Worm (Caenorhabditis elegans): ENCODE measurements around the gene T24F1.7.

DNA sequence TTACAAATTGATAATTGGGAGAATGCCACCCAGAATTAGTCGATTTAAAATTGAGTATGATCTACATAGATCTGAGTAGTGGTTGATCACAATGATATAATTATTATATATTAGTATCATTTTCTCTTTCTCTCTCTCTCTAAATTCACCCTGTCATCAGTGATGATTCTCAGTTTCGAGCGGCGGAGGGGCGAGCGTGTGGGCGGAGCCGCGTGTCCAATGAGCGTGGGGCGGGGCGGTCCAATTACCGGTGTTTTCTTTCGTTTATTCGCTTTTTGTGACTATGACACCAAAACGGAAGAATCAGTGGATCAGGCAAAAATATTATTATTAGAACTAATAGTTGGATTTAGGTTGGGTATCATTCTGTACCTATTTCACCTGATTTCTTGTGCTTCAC is 32.4 kb upstream of the T24F1.7 start:
- TF ChIP-seq nhr-25 (tag; optimal IDR thresholded peaks at IDR 0.05; ENCODE audit: borderline replicate concordance, insufficient read depth) (no peak), zag-1 (tag; optimal IDR thresholded peaks at IDR 0.05) (no peak)
